Worm (Caenorhabditis elegans) whole organism, late embryonic: ENCODE data around the gene nfyb-1.

Source experiments
- C08G9.2 ChIP-seq: sonication (generic microtip); optimal IDR thresholded peaks from 2 replicates; lab custom pipeline; 2016; ENCODE audit warnings: mild to moderate bottlenecking, missing genetic modification characterization, moderate library complexity, missing compliant biosample characterization
- ahr-1 ChIP-seq: sonication (generic microtip); optimal IDR thresholded peaks from 2 replicates; lab custom pipeline; 2016; ENCODE audit warnings: missing genetic modification characterization, missing compliant biosample characterization
- ceh-19 ChIP-seq: fragments of 200-800 bp; sonication (Bioruptor generic); optimal IDR thresholded peaks from 2 replicates; lab custom pipeline; 2018; ENCODE audit warnings: mild to moderate bottlenecking, missing genetic modification characterization, missing compliant biosample characterization
- ceh-48 ChIP-seq: sonication (generic microtip); optimal IDR thresholded peaks from 2 replicates; lab custom pipeline; 2016; ENCODE audit warnings: missing genetic modification characterization, inconsistent platforms, missing compliant biosample characterization
- dve-1 ChIP-seq: sonication (generic microtip); optimal IDR thresholded peaks from 2 replicates; lab custom pipeline; 2017; ENCODE audit warnings: antibody characterized with exemption, mild to moderate bottlenecking, missing genetic modification characterization, missing compliant biosample characterization
- fkh-10 ChIP-seq: fragments of 150-350 bp; optimal IDR thresholded peaks from 2 replicates; lab custom pipeline; 2014; ENCODE audit warnings: missing biosample characterization, missing genetic modification reagents, missing genetic modification characterization
- hlh-6 ChIP-seq: sonication (generic microtip); optimal IDR thresholded peaks from 2 replicates; lab custom pipeline; 2016; ENCODE audit warnings: missing genotype, missing genetic modification characterization, missing compliant biosample characterization
- nfya-1 ChIP-seq: sonication (generic microtip); optimal IDR thresholded peaks from 2 replicates; lab custom pipeline; 2017; ENCODE audit warnings: missing genetic modification characterization, mild to moderate bottlenecking, missing compliant biosample characterization, antibody characterized with exemption, moderate library complexity
- nhr-11 ChIP-seq: fragments of 150-350 bp; optimal IDR thresholded peaks from 2 replicates; lab custom pipeline; 2014; ENCODE audit warnings: missing biosample characterization, missing genetic modification characterization
- pha-2 ChIP-seq: sonication (generic microtip); optimal IDR thresholded peaks from 2 replicates; lab custom pipeline; 2017; ENCODE audit warnings: mild to moderate bottlenecking, missing genetic modification characterization, missing compliant biosample characterization
- pros-1 ChIP-seq: fragments of 150-350 bp; optimal IDR thresholded peaks from 2 replicates; lab custom pipeline; 2014; ENCODE audit warnings: missing biosample characterization, missing genetic modification reagents, missing genetic modification characterization

DNA sequence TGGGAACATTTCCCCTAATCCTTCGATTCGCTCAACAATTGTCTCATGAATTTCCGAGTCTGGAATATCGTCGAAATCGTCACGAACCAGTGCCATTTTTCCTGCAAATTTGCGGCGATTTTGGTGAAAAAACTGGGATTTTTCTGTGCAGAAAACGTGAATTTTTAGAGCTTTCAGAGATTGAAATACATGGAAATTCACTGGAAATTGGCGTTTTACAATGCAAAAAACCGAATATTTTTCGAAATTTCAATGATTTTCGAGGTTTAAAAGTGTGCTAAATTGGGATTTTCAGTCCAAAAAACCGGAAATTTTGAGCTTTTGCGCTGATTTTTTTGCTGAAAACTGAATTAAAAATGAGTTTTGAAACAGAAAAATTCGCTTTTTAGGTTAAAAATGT is 3.2 kb upstream of the nfyb-1 start, which contains the start of gene tomm-22:
- no peak for TF ChIP-seq dve-1 (tag; lab: Kevin White, UChicago)
- TF ChIP-seq hlh-6 (tag; lab: Kevin White, UChicago) = no peak
- no peak for TF ChIP-seq nhr-11 (tag; lab: Kevin White, UChicago)
- no peak for TF ChIP-seq nfya-1 (tag; lab: Kevin White, UChicago)
- TF ChIP-seq fkh-10 = no peak
- TF ChIP-seq pha-2 (tag; lab: Kevin White, UChicago) = no peak
- no peak for TF ChIP-seq ahr-1
- no peak for TF ChIP-seq pros-1 (tag; lab: Kevin White, UChicago)
- no peak for TF ChIP-seq ceh-19 (GFP tag; lab: Kevin White, UChicago)
- TF ChIP-seq C08G9.2 (tag; lab: Kevin White, UChicago) = no peak
- TF ChIP-seq ceh-48 (tag; lab: Kevin White, UChicago) = no peak
